Fruit fly (Drosophila melanogaster) whole organism, prepupa: ENCODE data around the gene bdl.

Source experiments
- CG11902 ChIP-seq: fragments of 200-800 bp; sonication (Bioruptor generic); optimal IDR thresholded peaks from 3 replicates; lab custom pipeline; 2016; ENCODE audit warnings: missing biosample characterization, missing genetic modification characterization
- CG1621 ChIP-seq: fragments of 200-800 bp; sonication (Bioruptor generic); optimal IDR thresholded peaks from 3 replicates; lab custom pipeline; 2018; ENCODE audit warnings: missing biosample characterization, mild to moderate bottlenecking, missing genetic modification characterization
- CG31627 ChIP-seq: fragments of 200-800 bp; sonication (Bioruptor generic); optimal IDR thresholded peaks from 3 replicates; lab custom pipeline; 2016; ENCODE audit warnings: missing biosample characterization, missing genetic modification characterization
- CG7368 ChIP-seq: fragments of 200-800 bp; sonication (Bioruptor generic); optimal IDR thresholded peaks from 3 replicates; lab custom pipeline; 2016; ENCODE audit warnings: missing biosample characterization, missing genetic modification characterization
- CG8119 ChIP-seq: fragments of 200-800 bp; sonication (Bioruptor generic); IDR thresholded peaks from 3 replicates; pipeline ENCODE4 v1.3.6; 2022; ENCODE audit warnings: missing biosample characterization, missing genetic modification characterization
- Eip75B ChIP-seq: fragments of 200-800 bp; sonication (Bioruptor generic); optimal IDR thresholded peaks from 3 replicates; lab custom pipeline; 2016; ENCODE audit warnings: missing biosample characterization, missing genetic modification characterization
- Gug ChIP-seq: fragments of 200-800 bp; sonication (Bioruptor generic); IDR thresholded peaks from 2 replicates; pipeline ENCODE4 v1.3.6; 2022; ENCODE audit warnings: missing biosample characterization, missing genetic modification characterization
- Sox14 ChIP-seq: fragments of 200-800 bp; sonication (Bioruptor generic); optimal IDR thresholded peaks from 3 replicates; lab custom pipeline; 2016; ENCODE audit warnings: missing biosample characterization, missing genetic modification characterization
- dac ChIP-seq: fragments of 200-800 bp; sonication (Bioruptor generic); optimal IDR thresholded peaks from 2 replicates; lab custom pipeline; 2017; ENCODE audit warnings: missing biosample characterization, mild to moderate bottlenecking, missing genetic modification characterization
- esn ChIP-seq: fragments of 200-800 bp; sonication (Bioruptor generic); optimal IDR thresholded peaks from 2 replicates; lab custom pipeline; 2016; ENCODE audit warnings: missing biosample characterization, mild to moderate bottlenecking, missing genetic modification characterization, moderate library complexity
- fd59A ChIP-seq: fragments of 200-800 bp; sonication (Bioruptor generic); optimal IDR thresholded peaks from 2 replicates; lab custom pipeline; 2017; ENCODE audit warnings: missing biosample characterization, mild to moderate bottlenecking, missing genetic modification characterization, missing genetic modification reagents
- fkh ChIP-seq: fragments of 200-800 bp; sonication (Bioruptor generic); optimal IDR thresholded peaks from 3 replicates; lab custom pipeline; 2017; ENCODE audit warnings: missing biosample characterization, mild to moderate bottlenecking, missing genetic modification characterization, moderate library complexity
- svp ChIP-seq: fragments of 200-800 bp; sonication (Bioruptor generic); peaks from one replicate; lab custom pipeline; 2016; ENCODE audit warnings: missing biosample characterization, missing genetic modification characterization

dm6 chr2L:4360882-4361281 lies 36.5 kb downstream of the bdl start:
- TF ChIP-seq Eip75B (GFP tag; lab: Kevin White, UChicago) (no peak), CG8119 (GFP tag; lab: Robert Waterston, UW) (no peak), CG1621 (tag; lab: Kevin White, UChicago) (no peak), fkh (no peak), CG31627 (GFP tag; lab: Kevin White, UChicago) (no peak), dac (no peak), CG11902 (no peak), esn (GFP tag; lab: Kevin White, UChicago) (no peak), svp (no peak), fd59A (GFP tag; lab: Kevin White, UChicago) (peak; percentile 24), Sox14 (GFP tag; lab: Kevin White, UChicago) (peak; percentile 30), Gug (GFP tag; lab: Robert Waterston, UW) (no peak), CG7368 (GFP tag; lab: Kevin White, UChicago) (no peak)
